Worm (Caenorhabditis elegans): ENCODE measurements around the gene calf-1.
A peak's percentile ranks its signal among the peaks of the same experiment; 100 is the strongest.

The calf-1 gene

DNA sequence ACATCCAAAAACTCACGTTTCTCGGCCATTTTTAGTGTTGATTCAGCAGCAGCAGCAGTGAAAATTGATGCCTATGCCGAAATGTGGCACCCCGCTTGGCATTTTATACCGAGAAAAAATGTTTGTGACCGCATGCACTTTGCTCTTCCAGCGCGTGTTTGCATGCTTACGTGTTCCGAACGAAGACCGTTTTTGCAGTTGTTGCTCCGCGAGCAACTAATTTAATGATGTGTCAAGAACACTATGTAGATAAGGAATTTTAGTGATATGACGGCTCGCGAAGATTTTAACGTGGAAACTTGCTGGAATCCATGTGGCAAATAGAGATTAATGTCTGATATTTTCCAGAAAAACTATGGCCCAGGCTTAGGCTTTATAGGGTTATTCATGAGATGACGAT, 20.1 kb upstream of the calf-1 start, which contains the start of gene dct-16 (continued):
- TF ChIP-seq daf-8 (GFP tag; IDR thresholded peaks at IDR 0.05) (no peak), duxl-1 (tag; optimal IDR thresholded peaks at IDR 0.05; ENCODE audit: poor library complexity) (no peak), hlh-11 (tag; optimal IDR thresholded peaks at IDR 0.05) (peak; percentile 78), fos-1 (tag; optimal IDR thresholded peaks at IDR 0.05) (no peak), gei-8 (GFP tag; optimal IDR thresholded peaks at IDR 0.05) (peak; percentile 26), hlh-30 (tag; optimal IDR thresholded peaks at IDR 0.05; ENCODE audit: insufficient read depth) (peak; percentile 57), dmd-6 (GFP tag; IDR thresholded peaks at IDR 0.05) (peak; percentile 94), nhr-28 (tag; optimal IDR thresholded peaks at IDR 0.05) (peak; percentile 63), zip-11 (GFP tag; IDR thresholded peaks at IDR 0.05) (no peak), mdt-29 (GFP tag; IDR thresholded peaks at IDR 0.05) (peak; percentile 70)

- TF ChIP-seq mes-2 (tag; optimal IDR thresholded peaks at IDR 0.05; ENCODE audit: poor library complexity, severe bottlenecking): no peak
- TF ChIP-seq skn-1 (tag; optimal IDR thresholded peaks at IDR 0.05): no peak
- no peak for TF ChIP-seq fos-1 (tag; optimal IDR thresholded peaks at IDR 0.05)
- no peak for TF ChIP-seq R02D3.7 (tag; optimal IDR thresholded peaks at IDR 0.05)
- TF ChIP-seq egl-43 (GFP tag; IDR thresholded peaks at IDR 0.05): no peak
- TF ChIP-seq saeg-2 (GFP tag; IDR thresholded peaks at IDR 0.05): 0 out of 2 replicates have a peak, but pooled peaks have one; percentile 49
- TF ChIP-seq sdz-12 (GFP tag; optimal IDR thresholded peaks at IDR 0.05): no peak
- TF ChIP-seq lsy-2 (tag; optimal IDR thresholded peaks at IDR 0.05): no peak
- peak; percentile 30; the same call in 1 of the 2 replicates for TF ChIP-seq Y75B8A.6 (GFP tag; IDR thresholded peaks at IDR 0.05)
- TF ChIP-seq zfp-3 (GFP tag; conservative IDR thresholded peaks at IDR 0.05): peak; percentile 94
- peak; percentile 40 for TF ChIP-seq T20F7.1 (GFP tag; optimal IDR thresholded peaks at IDR 0.05)
- TF ChIP-seq gei-8 (GFP tag; optimal IDR thresholded peaks at IDR 0.05): peak; percentile 70
- no peak for TF ChIP-seq lin-1 (GFP tag; IDR thresholded peaks at IDR 0.05)
- TF ChIP-seq ceh-62 (tag; optimal IDR thresholded peaks at IDR 0.05): no peak
- no peak for TF ChIP-seq aly-2 (tag; optimal IDR thresholded peaks at IDR 0.05)
- TF ChIP-seq nhr-41 (GFP tag; IDR thresholded peaks at IDR 0.05): no peak
- TF ChIP-seq aha-1 (tag): peak; percentile 19
- TF ChIP-seq pqm-1 (tag; optimal IDR thresholded peaks at IDR 0.05): peak; percentile 30
- no peak for TF ChIP-seq nhr-6 (tag; optimal IDR thresholded peaks at IDR 0.05)
- no peak for TF ChIP-seq snpc-1.2 (GFP tag; IDR thresholded peaks at IDR 0.05)
- 0 out of 2 replicates have a peak, but pooled peaks have one; percentile 10 for TF ChIP-seq D1046.2 (GFP tag; IDR thresholded peaks at IDR 0.05)
- no peak for TF ChIP-seq nhr-42 (GFP tag; IDR thresholded peaks at IDR 0.05)
- peak; percentile 50; the same call in 1 of the 2 replicates for TF ChIP-seq mdt-29 (GFP tag; IDR thresholded peaks at IDR 0.05)
- no peak for TF ChIP-seq lin-15B (tag; optimal IDR thresholded peaks at IDR 0.05)
- peak; percentile 0 for TF ChIP-seq F49E8.2 (tag; optimal IDR thresholded peaks at IDR 0.05; ENCODE audit: borderline replicate concordance)
- TF ChIP-seq dmd-8 (GFP tag; IDR thresholded peaks at IDR 0.05): 0 out of 2 replicates have a peak, but pooled peaks have one; percentile 34
- TF ChIP-seq dmd-6 (GFP tag; IDR thresholded peaks at IDR 0.05): peak; percentile 47; the same call in 1 of the 2 replicates
- no peak for TF ChIP-seq zag-1 (tag; optimal IDR thresholded peaks at IDR 0.05)
- TF ChIP-seq daf-16 (GFP tag; optimal IDR thresholded peaks at IDR 0.05): peak in 1 of 2 experiments; percentile 23
- peak; percentile 18 for TF ChIP-seq daf-16 (tag; optimal IDR thresholded peaks at IDR 0.05)
- TF ChIP-seq nhr-48 (tag; optimal IDR thresholded peaks at IDR 0.05): peak; percentile 16
- TF ChIP-seq ztf-7 (tag; optimal IDR thresholded peaks at IDR 0.05): no peak
- peak; percentile 25; the same call in 1 of the 2 replicates for TF ChIP-seq tra-1 (GFP tag; IDR thresholded peaks at IDR 0.05)
- peak in 1 of 2 experiments; percentile 32 for TF ChIP-seq unc-62 (GFP tag; optimal IDR thresholded peaks at IDR 0.05 in 1 of 2)
- no peak for TF ChIP-seq unc-62 (tag; optimal IDR thresholded peaks at IDR 0.05)
- TF ChIP-seq madf-9 (GFP tag; conservative IDR thresholded peaks at IDR 0.05): 0 out of 2 replicates have a peak, but pooled peaks have one; percentile 9
- peak; percentile 26 for TF ChIP-seq dve-1 (tag; optimal IDR thresholded peaks at IDR 0.05; ENCODE audit: insufficient read depth)
- TF ChIP-seq F37D6.2 (tag; optimal IDR thresholded peaks at IDR 0.05): no peak
- peak; percentile 41; the same call in 1 of the 2 replicates for TF ChIP-seq arid-1 (GFP tag; conservative IDR thresholded peaks at IDR 0.05)
- TF ChIP-seq hlh-11 (tag; optimal IDR thresholded peaks at IDR 0.05): peak; percentile 28
- 0 out of 2 replicates have a peak, but pooled peaks have one; percentile 19 for TF ChIP-seq mxl-2 (GFP tag; conservative IDR thresholded peaks at IDR 0.05)
- 0 out of 2 replicates have a peak, but pooled peaks have one; percentile 23 for TF ChIP-seq T26A8.4 (GFP tag; IDR thresholded peaks at IDR 0.05)
- 0 out of 2 replicates have a peak, but pooled peaks have one; percentile 45 for TF ChIP-seq ceh-20 (GFP tag; IDR thresholded peaks at IDR 0.05)
These were observed 18.6 kb upstream of the calf-1 start for ce11 chrV:20497537-20497936.

Measured in whole organism, L4 larva.